Worm (Caenorhabditis elegans): ENCODE measurements around the gene F14H8.5.

F14H8.5 gene

DNA sequence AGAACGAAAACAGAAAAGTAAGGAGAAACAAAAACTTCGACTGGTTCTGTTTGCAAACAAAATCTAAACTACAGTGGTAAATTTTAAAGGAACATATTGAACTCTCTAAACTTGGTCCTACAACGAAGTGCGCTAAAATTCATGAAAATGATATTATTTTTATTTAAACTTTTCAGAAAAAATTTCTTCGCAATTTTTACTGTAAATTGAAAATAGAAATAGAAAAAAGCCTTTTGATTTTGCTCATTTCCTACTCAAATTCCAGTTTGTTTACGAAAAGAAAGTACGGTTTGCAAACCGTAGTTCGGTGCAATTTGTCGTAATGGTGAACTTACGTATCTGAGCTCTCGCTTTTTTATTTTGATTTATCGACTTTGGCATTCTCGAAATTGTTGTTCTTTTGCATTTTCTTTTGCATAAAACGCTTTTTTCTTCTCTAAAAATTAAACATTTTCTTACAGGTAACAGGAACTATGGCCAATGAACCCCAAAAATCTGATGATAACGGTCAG, 45.1 kb downstream of the F14H8.5 start, which contains the start of gene otub-1:
Gene otub-1 (plus strand): TSS at position 462 of the 512 bp plus-strand sequence.
- TF ChIP-seq ces-1 (GFP tag; optimal IDR thresholded peaks at IDR 0.05) (no peak), lin-14 (GFP tag; optimal IDR thresholded peaks at IDR 0.05) (no peak), efl-1 (optimal IDR thresholded peaks at IDR 0.05) (no peak), efl-1 (GFP tag; optimal IDR thresholded peaks at IDR 0.05 in 1 of 2) (peak in 1 of 2 experiments; percentile 13)

- no peak for TF ChIP-seq C04F5.9 (tag; optimal IDR thresholded peaks at IDR 0.05)
- TF ChIP-seq ets-5 (GFP tag; IDR thresholded peaks at IDR 0.05), result no peak
- no peak for TF ChIP-seq nhr-71 (tag; optimal IDR thresholded peaks at IDR 0.05)
Observed at ce11 chrV:15067165-15067564, 46.3 kb downstream of the F14H8.5 start, which contains the start of gene C25D7.10. Gene C25D7.10 (plus strand): TSS chrV:15067465.

- no peak for TF ChIP-seq lin-13 (GFP tag; optimal IDR thresholded peaks at IDR 0.05)
- no peak for TF ChIP-seq ama-1 (optimal IDR thresholded peaks at IDR 0.05)
- TF ChIP-seq skn-1 (tag; optimal IDR thresholded peaks at IDR 0.05), result no peak
- TF ChIP-seq efl-1 (optimal IDR thresholded peaks at IDR 0.05), result no peak
- TF ChIP-seq efl-1 (GFP tag; optimal IDR thresholded peaks at IDR 0.05 in 1 of 2), result peak in 1 of 2 experiments; percentile 24
Observed at ce11 chrV:15068378-15068777, 47.5 kb downstream of the F14H8.5 start, which contains the start of gene dnj-3. Gene dnj-3 (plus strand): TSS chrV:15068678.

DNA sequence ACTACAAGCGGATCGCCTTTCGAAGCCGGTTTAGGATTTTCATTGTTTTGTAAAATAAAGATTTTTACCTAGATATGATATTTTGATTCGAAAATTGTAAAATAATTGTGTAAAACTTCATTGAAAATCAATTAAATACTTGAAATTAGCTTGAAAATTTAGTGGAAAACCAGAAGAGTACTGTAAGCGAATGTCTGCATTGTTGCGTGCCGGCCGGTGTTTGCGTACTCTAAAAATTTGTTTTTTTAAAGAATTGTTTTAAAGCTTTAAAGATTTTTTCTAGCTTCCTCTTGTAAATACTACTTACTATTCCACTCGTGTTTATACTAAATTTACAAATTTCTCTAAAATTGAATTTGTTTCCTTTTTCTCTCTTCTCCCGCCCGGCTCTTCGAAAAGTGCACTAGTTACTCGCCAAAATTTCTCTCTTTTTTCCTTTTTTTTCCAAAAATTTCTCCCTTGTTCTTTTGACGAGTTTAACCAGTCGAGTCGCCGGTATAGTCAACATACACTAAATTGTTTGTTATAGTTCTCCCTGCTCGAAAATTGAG, 48.7 kb downstream of the F14H8.5 start:
- TF ChIP-seq tlp-1 (tag; optimal IDR thresholded peaks at IDR 0.05), result no peak
- TF ChIP-seq lsy-2 (tag; optimal IDR thresholded peaks at IDR 0.05), result peak in 1 of 2 experiments; percentile 73
- peak; percentile 3 for TF ChIP-seq lin-14 (GFP tag; optimal IDR thresholded peaks at IDR 0.05)

DNA sequence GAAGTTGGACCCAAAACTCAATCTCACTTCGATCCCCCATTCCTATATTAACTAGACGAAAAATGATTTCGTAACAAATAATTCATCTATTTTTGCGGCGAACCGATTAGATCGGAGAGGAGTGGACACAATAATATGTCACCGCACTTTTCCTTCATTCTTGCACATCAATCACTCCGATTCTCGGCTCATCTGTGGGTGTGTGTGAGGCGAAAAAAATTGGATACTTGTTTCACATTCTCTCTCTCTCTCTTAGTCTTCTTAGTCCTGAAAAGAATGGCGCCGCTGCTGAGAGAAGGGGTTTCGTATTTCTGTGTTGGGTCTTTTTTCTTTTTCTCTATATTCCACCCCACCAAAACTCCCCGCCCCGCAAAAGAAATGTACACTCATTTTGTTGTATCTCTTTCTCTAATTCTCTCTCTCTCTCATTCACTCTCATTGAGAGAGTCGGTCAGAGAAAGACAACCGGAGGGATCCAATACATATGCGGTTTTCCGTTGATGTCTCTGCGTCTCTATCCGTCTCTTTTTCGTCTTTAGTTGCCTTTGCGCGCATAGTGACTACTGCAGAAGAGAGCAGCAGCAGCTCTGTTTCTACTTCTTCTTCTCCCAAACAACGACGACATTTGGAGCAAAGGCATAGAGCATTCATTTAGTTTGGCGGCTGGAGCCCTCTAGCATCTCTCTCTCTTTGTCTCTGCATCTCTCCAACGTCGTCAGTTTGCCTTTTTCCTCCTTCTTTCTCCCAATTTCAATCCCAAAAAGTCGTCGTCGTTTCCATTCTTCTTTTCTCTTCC, 50.4 kb downstream of the F14H8.5 start, which contains the start of gene unc-76:
Gene unc-76 (plus strand): TSS at position 746 of the 796 bp plus-strand sequence.
- peak; percentile 91 for TF ChIP-seq tbx-2 (tag; optimal IDR thresholded peaks at IDR 0.05)
- no peak for TF ChIP-seq efl-3 (GFP tag; optimal IDR thresholded peaks at IDR 0.05)
- TF ChIP-seq aly-2 (tag; optimal IDR thresholded peaks at IDR 0.05), result peak; percentile 41
- TF ChIP-seq nhr-19 (GFP tag; conservative IDR thresholded peaks at IDR 0.05), result peak; percentile 81
- peak; percentile 92 for TF ChIP-seq unc-86 (tag; optimal IDR thresholded peaks at IDR 0.05)
- TF ChIP-seq rnt-1 (tag; optimal IDR thresholded peaks at IDR 0.05), result peak; percentile 95
- peak; percentile 13 for TF ChIP-seq nhr-90 (tag; optimal IDR thresholded peaks at IDR 0.05; ENCODE audit: poor library complexity)
- peak; percentile 20 for TF ChIP-seq skn-1 (tag; optimal IDR thresholded peaks at IDR 0.05)
- TF ChIP-seq hlh-17 (GFP tag; optimal IDR thresholded peaks at IDR 0.05; ENCODE audit: borderline replicate concordance), result no peak
- peak; percentile 29 for TF ChIP-seq lin-15B (tag; optimal IDR thresholded peaks at IDR 0.05)
- peak; percentile 81 for TF ChIP-seq jun-1 (tag; optimal IDR thresholded peaks at IDR 0.05)
- peak; percentile 81 for TF ChIP-seq lir-3 (tag; optimal IDR thresholded peaks at IDR 0.05; ENCODE audit: poor library complexity)
- no peak for TF ChIP-seq elt-2 (tag; optimal IDR thresholded peaks at IDR 0.05)
- TF ChIP-seq nhr-20 (tag; optimal IDR thresholded peaks at IDR 0.05), result peak; percentile 81
- TF ChIP-seq snu-23 (GFP tag; optimal IDR thresholded peaks at IDR 0.05), result peak; percentile 90
- peak; percentile 77 for TF ChIP-seq fos-1 (tag; optimal IDR thresholded peaks at IDR 0.05)
- peak; percentile 49 to 84 (median 70) for TF ChIP-seq ceh-82 (tag; optimal IDR thresholded peaks at IDR 0.05)
- no peak for TF ChIP-seq pag-3 (tag; optimal IDR thresholded peaks at IDR 0.05; ENCODE audit: borderline replicate concordance, insufficient read depth)
- TF ChIP-seq ceh-63 (GFP tag; optimal IDR thresholded peaks at IDR 0.05), result no peak
- peak; percentile 71 for TF ChIP-seq nhr-77 (tag; optimal IDR thresholded peaks at IDR 0.05)
- no peak for TF ChIP-seq unc-62 (GFP tag; optimal IDR thresholded peaks at IDR 0.05)
- no peak for TF ChIP-seq nhr-28 (tag; optimal IDR thresholded peaks at IDR 0.05)
- TF ChIP-seq lsy-2 (tag; optimal IDR thresholded peaks at IDR 0.05), result peak; percentile 76 to 87
- TF ChIP-seq ama-1 (optimal IDR thresholded peaks at IDR 0.05), result no peak
- TF ChIP-seq ztf-4 (tag; optimal IDR thresholded peaks at IDR 0.05), result peak; percentile 53
- TF ChIP-seq pqm-1 (tag; optimal IDR thresholded peaks at IDR 0.05), result no peak
- TF ChIP-seq lin-14 (GFP tag; optimal IDR thresholded peaks at IDR 0.05), result peak; percentile 99
- TF ChIP-seq unc-130 (tag; optimal IDR thresholded peaks at IDR 0.05), result peak; percentile 19
- TF ChIP-seq isw-1 (GFP tag; IDR thresholded peaks at IDR 0.05), result peak; percentile 68
- peak; percentile 63 for TF ChIP-seq nhr-11 (tag; optimal IDR thresholded peaks at IDR 0.05)
- no peak for TF ChIP-seq vab-15 (tag; optimal IDR thresholded peaks at IDR 0.05)
- TF ChIP-seq Y116A8C.19 (tag; optimal IDR thresholded peaks at IDR 0.05; ENCODE audit: borderline replicate concordance), result no peak
- TF ChIP-seq nhr-237 (tag; optimal IDR thresholded peaks at IDR 0.05), result peak; percentile 77

All from whole organism, L1 larva.